In genomic region chr3R:26020244-26021171, dm6 we compare ENCODE assay signal across 1 fruit fly cellular context.
TF ChIP-seq lines count a peak whose summit lies in the region.

No protein-coding gene starts in this region.

TF ChIP-seq in whole organism, embryonic, 481 proteins besides CTCF, POLR2A, EP300 and RAD21 (continued from another document and continues in another):
- TF ChIP-seq CG4404 (GFP tag; IDR thresholded peaks at IDR 0.05; lab: Robert Waterston, UW) (no peak), Bdp1 (GFP tag; optimal IDR thresholded peaks at IDR 0.05; lab: Kevin White, UChicago) (no peak), CG12391 (tag; optimal IDR thresholded peaks at IDR 0.05; lab: Kevin White, UChicago) (peak; percentile 83), Hmr (GFP tag; optimal IDR thresholded peaks at IDR 0.05; lab: Kevin White, UChicago) (peak; percentile 14), Usf (GFP tag; optimal IDR thresholded peaks at IDR 0.05; lab: Kevin White, UChicago) (peak; percentile 1), sima (GFP tag; optimal IDR thresholded peaks at IDR 0.05; lab: Kevin White, UChicago) (no peak), CG4820 (GFP tag; optimal IDR thresholded peaks at IDR 0.05; lab: Kevin White, UChicago) (peak; percentile 56), stwl (tag; optimal IDR thresholded peaks at IDR 0.05; lab: Kevin White, UChicago) (no peak), CG2116 (GFP tag; optimal IDR thresholded peaks at IDR 0.05; lab: Kevin White, UChicago) (no peak), CG5953 (GFP tag; IDR thresholded peaks at IDR 0.05; lab: Robert Waterston, UW) (0 out of 2 replicates have a peak, but pooled peaks have one; percentile 26), CrebB (tag; optimal IDR thresholded peaks at IDR 0.05; lab: Kevin White, UChicago) (no peak), CG7839 (tag; optimal IDR thresholded peaks at IDR 0.05; lab: Kevin White, UChicago) (peak; percentile 77), CG13123 (GFP tag; optimal IDR thresholded peaks at IDR 0.05; lab: Kevin White, UChicago) (no peak), CG17612 (GFP tag; IDR thresholded peaks at IDR 0.05; lab: Robert Waterston, UW) (no peak), kah (GFP tag; optimal IDR thresholded peaks at IDR 0.05; lab: Kevin White, UChicago) (peak; percentile 16), psq (GFP tag; optimal IDR thresholded peaks at IDR 0.05; lab: Kevin White, UChicago) (no peak), gsb-n (tag; optimal IDR thresholded peaks at IDR 0.05; lab: Kevin White, UChicago) (peak; percentile 58), lilli (GFP tag; optimal IDR thresholded peaks at IDR 0.05; lab: Kevin White, UChicago) (peak; percentile 45), CG10321 (GFP tag; IDR thresholded peaks at IDR 0.05; lab: Robert Waterston, UW) (no peak), sens (GFP tag; lab: Kevin White, UChicago) (peak; percentile 87), CG7928 (GFP tag; optimal IDR thresholded peaks at IDR 0.05; lab: Kevin White, UChicago) (no peak), CG6854 (GFP tag; optimal IDR thresholded peaks at IDR 0.05; lab: Kevin White, UChicago) (peak; percentile 49), Kr (GFP tag; optimal IDR thresholded peaks at IDR 0.05; lab: Kevin White, UChicago) (no peak), CG4707 (GFP tag; optimal IDR thresholded peaks at IDR 0.05; lab: Kevin White, UChicago) (peak; percentile 2), Ravus (GFP tag; IDR thresholded peaks at IDR 0.05; lab: Robert Waterston, UW) (no peak), tgo (GFP tag; IDR thresholded peaks at IDR 0.05; lab: Robert Waterston, UW) (peak; percentile 62), tin (GFP tag; optimal IDR thresholded peaks at IDR 0.05; lab: Kevin White, UChicago) (peak; percentile 45), repo (GFP tag; optimal IDR thresholded peaks at IDR 0.05; lab: Kevin White, UChicago) (no peak), CG18262 (tag; optimal IDR thresholded peaks at IDR 0.05; lab: Kevin White, UChicago) (peak; percentile 73), CG6765 (GFP tag; optimal IDR thresholded peaks at IDR 0.05; lab: Kevin White, UChicago) (peak; percentile 30), CG8281 (tag; optimal IDR thresholded peaks at IDR 0.05; lab: Kevin White, UChicago) (peak; percentile 66), gcm2 (GFP tag; optimal IDR thresholded peaks at IDR 0.05; lab: Kevin White, UChicago) (no peak), Neu2 (GFP tag; optimal IDR thresholded peaks at IDR 0.05; lab: Kevin White, UChicago; ENCODE audit: borderline replicate concordance) (no peak), CG3163 (GFP tag; optimal IDR thresholded peaks at IDR 0.05; lab: Kevin White, UChicago) (no peak), CG8359 (GFP tag; optimal IDR thresholded peaks at IDR 0.05; lab: Kevin White, UChicago; ENCODE audit: borderline replicate concordance) (peak; percentile 22), CG43689 (GFP tag; IDR thresholded peaks at IDR 0.05; lab: Robert Waterston, UW) (no peak), CG14667 (GFP tag; IDR thresholded peaks at IDR 0.05; lab: Robert Waterston, UW) (peak; percentile 45), CG13296 (GFP tag; optimal IDR thresholded peaks at IDR 0.05; lab: Kevin White, UChicago) (peak; percentile 43), lola (GFP tag; optimal IDR thresholded peaks at IDR 0.05; lab: Kevin White, UChicago) (peak in 1 of 3 experiments; percentile 70), HHEX (GFP tag; optimal IDR thresholded peaks at IDR 0.05; lab: Kevin White, UChicago) (peak; percentile 44), klu (GFP tag; IDR thresholded peaks at IDR 0.05; lab: Robert Waterston, UW) (no peak), sisA (GFP tag; IDR thresholded peaks at IDR 0.05; lab: Robert Waterston, UW) (peak; percentile 65), NfI (GFP tag; optimal IDR thresholded peaks at IDR 0.05; lab: Kevin White, UChicago) (peak; percentile 48), vvl (GFP tag; IDR thresholded peaks at IDR 0.05; lab: Robert Waterston, UW) (peak; percentile 62), CG7357 (GFP tag; IDR thresholded peaks at IDR 0.05; lab: Robert Waterston, UW) (no peak), CG31365 (tag; optimal IDR thresholded peaks at IDR 0.05; lab: Kevin White, UChicago) (no peak), gt (GFP tag; IDR thresholded peaks at IDR 0.05; lab: Robert Waterston, UW) (no peak), CG11456 (GFP tag; IDR thresholded peaks at IDR 0.05; lab: Robert Waterston, UW) (no peak), Ada2b (GFP tag; IDR thresholded peaks at IDR 0.05; lab: Robert Waterston, UW) (peak; percentile 57), CG3407 (GFP tag; optimal IDR thresholded peaks at IDR 0.05; lab: Kevin White, UChicago) (peak; percentile 62), CG2120 (GFP tag; optimal IDR thresholded peaks at IDR 0.05; lab: Kevin White, UChicago) (peak; percentile 43), HLH54F (GFP tag; optimal IDR thresholded peaks at IDR 0.05; lab: Kevin White, UChicago) (no peak), CG8924 (tag; optimal IDR thresholded peaks at IDR 0.05; lab: Kevin White, UChicago) (peak; percentile 48), CG17829 (tag; optimal IDR thresholded peaks at IDR 0.05; lab: Kevin White, UChicago) (peak; percentile 58), dimm (GFP tag; IDR thresholded peaks at IDR 0.05; lab: Robert Waterston, UW) (no peak), twi (tag; optimal IDR thresholded peaks at IDR 0.05; lab: Kevin White, UChicago) (no peak), unpg (GFP tag; optimal IDR thresholded peaks at IDR 0.05; lab: Kevin White, UChicago) (peak; percentile 84), Meics (GFP tag; optimal IDR thresholded peaks at IDR 0.05; lab: Kevin White, UChicago) (peak; percentile 71), CG11695 (GFP tag; IDR thresholded peaks at IDR 0.05; lab: Robert Waterston, UW) (peak; percentile 73; the same call in 1 of the 3 replicates), CG13424 (tag; optimal IDR thresholded peaks at IDR 0.05; lab: Kevin White, UChicago) (peak; percentile 72), Pdp1 (GFP tag; optimal IDR thresholded peaks at IDR 0.05; lab: Kevin White, UChicago) (peak in 1 of 2 experiments; percentile 0), Asciz (GFP tag; optimal IDR thresholded peaks at IDR 0.05; lab: Kevin White, UChicago) (peak; percentile 79), CG34224 (GFP tag; IDR thresholded peaks at IDR 0.05; lab: Robert Waterston, UW; ENCODE audit: partially characterized antibody) (peak; percentile 37; the same call in 2 of the 3 replicates), sens-2 (GFP tag; IDR thresholded peaks at IDR 0.05; lab: Robert Waterston, UW) (0 out of 2 replicates have a peak, but pooled peaks have one; percentile 35), stc (GFP tag; IDR thresholded peaks at IDR 0.05; lab: Robert Waterston, UW) (peak; percentile 70), chinmo (GFP tag; IDR thresholded peaks at IDR 0.05; lab: Robert Waterston, UW; ENCODE audit: partially characterized antibody) (peak; percentile 99), ems (GFP tag; optimal IDR thresholded peaks at IDR 0.05; lab: Kevin White, UChicago) (peak; percentile 36), prd (optimal IDR thresholded peaks at IDR 0.05; lab: Kevin White, UChicago) (no peak), prd (GFP tag; IDR thresholded peaks at IDR 0.05; lab: Robert Waterston, UW) (peak; percentile 57; the same call in 1 of the 3 replicates), ATbp (GFP tag; optimal IDR thresholded peaks at IDR 0.05; lab: Kevin White, UChicago) (peak; percentile 72), CG12071 (GFP tag; optimal IDR thresholded peaks at IDR 0.05; lab: Kevin White, UChicago) (no peak), Chrac-16 (GFP tag; optimal IDR thresholded peaks at IDR 0.05; lab: Kevin White, UChicago) (peak; percentile 70), hbn (GFP tag; IDR thresholded peaks at IDR 0.05; lab: Robert Waterston, UW; ENCODE audit: partially characterized antibody) (no peak), tio (GFP tag; optimal IDR thresholded peaks at IDR 0.05; lab: Kevin White, UChicago) (peak; percentile 50), CG14710 (tag; optimal IDR thresholded peaks at IDR 0.05; lab: Kevin White, UChicago) (peak; percentile 63), az2 (GFP tag; optimal IDR thresholded peaks at IDR 0.05; lab: Kevin White, UChicago) (peak; percentile 67), CG14441 (GFP tag; IDR thresholded peaks at IDR 0.05; lab: Robert Waterston, UW) (peak; percentile 64), oc (tag; optimal IDR thresholded peaks at IDR 0.05; lab: Kevin White, UChicago) (no peak), trem (tag; optimal IDR thresholded peaks at IDR 0.05; lab: Kevin White, UChicago) (peak; percentile 37), crol (GFP tag; IDR thresholded peaks at IDR 0.05; lab: Robert Waterston, UW) (peak; percentile 100), Sry-β (GFP tag; optimal IDR thresholded peaks at IDR 0.05; lab: Kevin White, UChicago) (peak; percentile 11), CG8388 (GFP tag; optimal IDR thresholded peaks at IDR 0.05; lab: Kevin White, UChicago) (peak; percentile 76), CG15601 (tag; optimal IDR thresholded peaks at IDR 0.05; lab: Kevin White, UChicago) (peak; percentile 57), Antp (GFP tag; optimal IDR thresholded peaks at IDR 0.05; lab: Kevin White, UChicago) (no peak), CG2202 (tag; optimal IDR thresholded peaks at IDR 0.05; lab: Kevin White, UChicago) (peak; percentile 36), inv (GFP tag; IDR thresholded peaks at IDR 0.05; lab: Robert Waterston, UW; ENCODE audit: partially characterized antibody) (no peak), CG5245 (GFP tag; optimal IDR thresholded peaks at IDR 0.05; lab: Kevin White, UChicago) (peak; percentile 52), Bteb2 (GFP tag; optimal IDR thresholded peaks at IDR 0.05; lab: Kevin White, UChicago) (no peak), Fer2 (tag; optimal IDR thresholded peaks at IDR 0.05; lab: Kevin White, UChicago) (peak; percentile 8), sob (GFP tag; IDR thresholded peaks at IDR 0.05; lab: Robert Waterston, UW) (peak; percentile 57), hb (GFP tag; IDR thresholded peaks at IDR 0.05; lab: Robert Waterston, UW; ENCODE audit: partially characterized antibody) (no peak), Hr78 (GFP tag; optimal IDR thresholded peaks at IDR 0.05; lab: Kevin White, UChicago) (no peak), Oli (tag; optimal IDR thresholded peaks at IDR 0.05; lab: Kevin White, UChicago) (peak; percentile 80), run (tag; optimal IDR thresholded peaks at IDR 0.05; lab: Kevin White, UChicago) (peak; percentile 63), zen2 (GFP tag; IDR thresholded peaks at IDR 0.05; lab: Robert Waterston, UW; ENCODE audit: partially characterized antibody) (0 out of 3 replicates have a peak, but pooled peaks have one; percentile 38), CG7987 (GFP tag; optimal IDR thresholded peaks at IDR 0.05; lab: Kevin White, UChicago) (peak; percentile 22), YL-1 (GFP tag; optimal IDR thresholded peaks at IDR 0.05; lab: Kevin White, UChicago) (no peak), Nf-YC (tag; optimal IDR thresholded peaks at IDR 0.05; lab: Kevin White, UChicago) (peak; percentile 98), slbo (GFP tag; IDR thresholded peaks at IDR 0.05; lab: Robert Waterston, UW) (peak; percentile 43), CG33213 (GFP tag; optimal IDR thresholded peaks at IDR 0.05; lab: Kevin White, UChicago) (no peak), ham (GFP tag; IDR thresholded peaks at IDR 0.05; lab: Robert Waterston, UW) (no peak), CG4360 (GFP tag; IDR thresholded peaks at IDR 0.05; lab: Robert Waterston, UW) (no peak), CG42726 (GFP tag; IDR thresholded peaks at IDR 0.05; lab: Robert Waterston, UW; ENCODE audit: partially characterized antibody) (no peak), schlank (tag; optimal IDR thresholded peaks at IDR 0.05; lab: Kevin White, UChicago) (no peak), HLH3B (GFP tag; IDR thresholded peaks at IDR 0.05; lab: Robert Waterston, UW) (peak; percentile 31; the same call in 1 of the 2 replicates), cas (GFP tag; IDR thresholded peaks at IDR 0.05; lab: Robert Waterston, UW) (no peak), peb (GFP tag; IDR thresholded peaks at IDR 0.05; lab: Robert Waterston, UW) (0 out of 2 replicates have a peak, but pooled peaks have one; percentile 8), row (GFP tag; IDR thresholded peaks at IDR 0.05; lab: Robert Waterston, UW) (peak; percentile 66), CG17328 (GFP tag; IDR thresholded peaks at IDR 0.05; lab: Robert Waterston, UW) (peak; percentile 33), CG3847 (GFP tag; IDR thresholded peaks at IDR 0.05; lab: Robert Waterston, UW) (peak; percentile 32; the same call in 1 of the 2 replicates), eyg (GFP tag; optimal IDR thresholded peaks at IDR 0.05; lab: Kevin White, UChicago) (no peak), CG17568 (GFP tag; optimal IDR thresholded peaks at IDR 0.05; lab: Kevin White, UChicago) (no peak), CG16779 (GFP tag; IDR thresholded peaks at IDR 0.05; lab: Robert Waterston, UW) (no peak), CG6654 (GFP tag; optimal IDR thresholded peaks at IDR 0.05; lab: Kevin White, UChicago) (peak; percentile 30), Deaf1 (tag; optimal IDR thresholded peaks at IDR 0.05; lab: Kevin White, UChicago) (peak; percentile 99), ERR (GFP tag; optimal IDR thresholded peaks at IDR 0.05; lab: Kevin White, UChicago) (no peak), Drgx (GFP tag; IDR thresholded peaks at IDR 0.05; lab: Robert Waterston, UW) (peak; percentile 79), ato (GFP tag; IDR thresholded peaks at IDR 0.05; lab: Robert Waterston, UW; ENCODE audit: partially characterized antibody) (peak; percentile 31; the same call in 1 of the 2 replicates), Hey (tag; optimal IDR thresholded peaks at IDR 0.05; lab: Kevin White, UChicago) (no peak), CG12219 (GFP tag; optimal IDR thresholded peaks at IDR 0.05; lab: Kevin White, UChicago) (peak; percentile 52), sug (tag; optimal IDR thresholded peaks at IDR 0.05; lab: Kevin White, UChicago) (no peak), CG15696 (tag; optimal IDR thresholded peaks at IDR 0.05; lab: Kevin White, UChicago) (peak; percentile 64), CG18599 (GFP tag; optimal IDR thresholded peaks at IDR 0.05; lab: Kevin White, UChicago) (peak; percentile 73), CG10366 (GFP tag; IDR thresholded peaks at IDR 0.05; lab: Robert Waterston, UW) (peak; percentile 63), ewg (GFP tag; optimal IDR thresholded peaks at IDR 0.05; lab: Kevin White, UChicago) (peak; percentile 45), Fer1 (GFP tag; optimal IDR thresholded peaks at IDR 0.05; lab: Kevin White, UChicago) (peak; percentile 63), fd64A (GFP tag; optimal IDR thresholded peaks at IDR 0.05; lab: Kevin White, UChicago) (no peak), Ptx1 (GFP tag; IDR thresholded peaks at IDR 0.05; lab: Robert Waterston, UW) (peak; percentile 75), toy (GFP tag; IDR thresholded peaks at IDR 0.05; lab: Robert Waterston, UW) (no peak), ara (GFP tag; IDR thresholded peaks at IDR 0.05; lab: Robert Waterston, UW) (peak; percentile 72), crp (GFP tag; optimal IDR thresholded peaks at IDR 0.05; lab: Kevin White, UChicago) (peak in 1 of 2 experiments; percentile 21), Tbp (GFP tag; optimal IDR thresholded peaks at IDR 0.05; lab: Kevin White, UChicago) (no peak)
